Fruit fly (Drosophila melanogaster): ENCODE results near the gene CG43136.
A peak's percentile ranks its signal among the peaks of the same experiment; 100 is the strongest.

CG43136 gene

dm6 chrX:5879543-5879943, 26.0 kb downstream of the CG43136 start, which contains the start of the genes Usp30 and CG16721:
Gene Usp30, minus strand, starts transcription at chrX:5879787.
Gene CG16721, plus strand, starts transcription at chrX:5879869.
- TF ChIP-seq CG17801 (GFP tag; optimal IDR thresholded peaks at IDR 0.05; ENCODE audit: partially characterized antibody) = peak; percentile 81

- peak; percentile 84 for TF ChIP-seq CG17801 (GFP tag; optimal IDR thresholded peaks at IDR 0.05; ENCODE audit: partially characterized antibody)
Observed at dm6 chrX:5880139-5880924, 26.8 kb downstream of the CG43136 start.

- TF ChIP-seq CG17801 (GFP tag; optimal IDR thresholded peaks at IDR 0.05; ENCODE audit: partially characterized antibody) = no peak
Observed at dm6 chrX:5883394-5883793, 29.8 kb downstream of the CG43136 start.

- no peak for TF ChIP-seq CG17801 (GFP tag; optimal IDR thresholded peaks at IDR 0.05; ENCODE audit: partially characterized antibody)
Observed at dm6 chrX:5884294-5884693, 30.7 kb downstream of the CG43136 start.

- TF ChIP-seq CG17801 (GFP tag; optimal IDR thresholded peaks at IDR 0.05; ENCODE audit: partially characterized antibody) = no peak
Observed at dm6 chrX:5884887-5885286, 31.3 kb downstream of the CG43136 start.

- TF ChIP-seq CG17801 (GFP tag; optimal IDR thresholded peaks at IDR 0.05; ENCODE audit: partially characterized antibody) = no peak
Observed at dm6 chrX:5885521-5885920, 32.0 kb downstream of the CG43136 start.

- TF ChIP-seq CG17801 (GFP tag; optimal IDR thresholded peaks at IDR 0.05; ENCODE audit: partially characterized antibody) = no peak
Observed at dm6 chrX:5885973-5886372, 32.4 kb downstream of the CG43136 start.

- peak; percentile 5 for TF ChIP-seq CG17801 (GFP tag; optimal IDR thresholded peaks at IDR 0.05; ENCODE audit: partially characterized antibody)
Observed at dm6 chrX:5886764-5887555, 33.4 kb downstream of the CG43136 start.

- peak; percentile 2 for TF ChIP-seq CG17801 (GFP tag; optimal IDR thresholded peaks at IDR 0.05; ENCODE audit: partially characterized antibody)
Observed at dm6 chrX:5888260-5888659, 34.7 kb downstream of the CG43136 start.

dm6 chrX:5888933-5889332, 35.4 kb downstream of the CG43136 start:
- no peak for TF ChIP-seq CG17801 (GFP tag; optimal IDR thresholded peaks at IDR 0.05; ENCODE audit: partially characterized antibody)

dm6 chrX:5891666-5892444, 38.3 kb downstream of the CG43136 start:
- TF ChIP-seq CG17801 (GFP tag; optimal IDR thresholded peaks at IDR 0.05; ENCODE audit: partially characterized antibody) = no peak

dm6 chrX:5892512-5892911, 39.0 kb downstream of the CG43136 start:
- no peak for TF ChIP-seq CG17801 (GFP tag; optimal IDR thresholded peaks at IDR 0.05; ENCODE audit: partially characterized antibody)

dm6 chrX:5893165-5893564, 39.6 kb downstream of the CG43136 start:
- no peak for TF ChIP-seq CG17801 (GFP tag; optimal IDR thresholded peaks at IDR 0.05; ENCODE audit: partially characterized antibody)

dm6 chrX:5894529-5895487, 41.2 kb downstream of the CG43136 start:
- TF ChIP-seq CG17801 (GFP tag; optimal IDR thresholded peaks at IDR 0.05; ENCODE audit: partially characterized antibody) = peak; percentile 9
